Worm (Caenorhabditis elegans) whole organism, midembryonic: ENCODE data around the gene K01A12.2.

ENCODE experiments used
- T22C8.4 ChIP-seq: fragments of 200-800 bp; sonication (Bioruptor generic); IDR thresholded peaks from 2 replicates; pipeline ENCODE4 v1.3.6; 2022; ENCODE audit warnings: missing genetic modification characterization, missing compliant biosample characterization
- cog-1 ChIP-seq: sonication (generic microtip); optimal IDR thresholded peaks from 2 replicates; lab custom pipeline; 2016; ENCODE audit warnings: missing genetic modification characterization, missing compliant biosample characterization
- flt-1 ChIP-seq: fragments of 200-800 bp; sonication (Bioruptor generic); IDR thresholded peaks from 2 replicates; pipeline ENCODE4 v1.3.6; 2022; ENCODE audit warnings: missing genetic modification characterization, missing compliant biosample characterization
- klf-2 ChIP-seq: fragments of 200-800 bp; sonication (Bioruptor generic); conservative IDR thresholded peaks from 2 replicates; pipeline ENCODE4 v1.3.6; 2022; ENCODE audit warnings: missing genetic modification reagents, missing genetic modification characterization, missing compliant biosample characterization
- med-1 ChIP-seq: sonication (generic microtip); optimal IDR thresholded peaks from 2 replicates; lab custom pipeline; 2017; ENCODE audit warnings: missing genetic modification characterization, mild to moderate bottlenecking, missing compliant biosample characterization, antibody characterized with exemption, missing genetic modification reagents; ENCODE audit not compliant: insufficient read depth
- ref-1 ChIP-seq: fragments of 200-800 bp; sonication (Bioruptor generic); conservative IDR thresholded peaks from 2 replicates; pipeline ENCODE4 v1.3.6; 2022; ENCODE audit warnings: missing genetic modification reagents, missing genetic modification characterization, missing compliant biosample characterization
- tab-1 ChIP-seq: fragments of 200-800 bp; sonication (Bioruptor generic); IDR thresholded peaks from 2 replicates; pipeline ENCODE4 v1.3.6; 2022; ENCODE audit warnings: missing genetic modification characterization, missing compliant biosample characterization
- ztf-23 ChIP-seq: fragments of 200-800 bp; sonication (Bioruptor generic); IDR thresholded peaks from 2 replicates; pipeline ENCODE4 v1.3.6; 2022; ENCODE audit warnings: missing genetic modification reagents, missing genetic modification characterization, missing compliant biosample characterization
- ztf-29 ChIP-seq: fragments of 200-800 bp; sonication (Bioruptor generic); IDR thresholded peaks from 2 replicates; pipeline ENCODE4 v1.3.6; 2022; ENCODE audit warnings: missing genetic modification reagents, missing genetic modification characterization, missing compliant biosample characterization

Gene K01A12.2

ce11 chrX:8656019-8656418 is 42.9 kb downstream of the K01A12.2 start:
- TF ChIP-seq klf-2 (no peak), flt-1 (GFP tag; lab: Robert Waterston, UW) (no peak), cog-1 (tag; lab: Kevin White, UChicago) (no peak)

- TF ChIP-seq T22C8.4, result no peak
- no peak for TF ChIP-seq ztf-29 (GFP tag; lab: Robert Waterston, UW)
- TF ChIP-seq tab-1 (GFP tag; lab: Robert Waterston, UW), result no peak
- no peak for TF ChIP-seq ref-1 (GFP tag; lab: Robert Waterston, UW)
- no peak for TF ChIP-seq flt-1 (GFP tag; lab: Robert Waterston, UW)
- TF ChIP-seq cog-1 (tag; lab: Kevin White, UChicago), result no peak
- no peak for TF ChIP-seq ztf-23 (GFP tag; lab: Robert Waterston, UW)
- TF ChIP-seq med-1, result no peak
- no peak for TF ChIP-seq klf-2
Measured at ce11 chrX:8659521-8659920, 46.4 kb downstream of the K01A12.2 start.

ce11 chrX:8660319-8660718 is 47.2 kb downstream of the K01A12.2 start, which contains the start of gene rig-1:
rig-1 (plus strand) TSS chrX:8660619.
- TF ChIP-seq T22C8.4, result no peak
- no peak for TF ChIP-seq flt-1 (GFP tag; lab: Robert Waterston, UW)
- TF ChIP-seq klf-2, result no peak
- TF ChIP-seq tab-1 (GFP tag; lab: Robert Waterston, UW), result no peak
- TF ChIP-seq ref-1 (GFP tag; lab: Robert Waterston, UW), result no peak
- no peak for TF ChIP-seq ztf-23 (GFP tag; lab: Robert Waterston, UW)
- no peak for TF ChIP-seq ztf-29 (GFP tag; lab: Robert Waterston, UW)
- TF ChIP-seq med-1, result no peak
- no peak for TF ChIP-seq cog-1 (tag; lab: Kevin White, UChicago)

- TF ChIP-seq ztf-29 (GFP tag; lab: Robert Waterston, UW) (no peak), tab-1 (GFP tag; lab: Robert Waterston, UW) (no peak), med-1 (no peak), T22C8.4 (no peak), ztf-23 (GFP tag; lab: Robert Waterston, UW) (no peak), klf-2 (no peak), flt-1 (GFP tag; lab: Robert Waterston, UW) (no peak), ref-1 (GFP tag; lab: Robert Waterston, UW) (no peak), cog-1 (tag; lab: Kevin White, UChicago) (no peak)
Measured at ce11 chrX:8660909-8661308, 47.8 kb downstream of the K01A12.2 start.

ce11 chrX:8662452-8662851 is 49.3 kb downstream of the K01A12.2 start:
- no peak for TF ChIP-seq flt-1 (GFP tag; lab: Robert Waterston, UW)
